Fruit fly (Drosophila melanogaster): Measurements from ENCODE around the gene Abcd3.

The Abcd3 gene

DNA sequence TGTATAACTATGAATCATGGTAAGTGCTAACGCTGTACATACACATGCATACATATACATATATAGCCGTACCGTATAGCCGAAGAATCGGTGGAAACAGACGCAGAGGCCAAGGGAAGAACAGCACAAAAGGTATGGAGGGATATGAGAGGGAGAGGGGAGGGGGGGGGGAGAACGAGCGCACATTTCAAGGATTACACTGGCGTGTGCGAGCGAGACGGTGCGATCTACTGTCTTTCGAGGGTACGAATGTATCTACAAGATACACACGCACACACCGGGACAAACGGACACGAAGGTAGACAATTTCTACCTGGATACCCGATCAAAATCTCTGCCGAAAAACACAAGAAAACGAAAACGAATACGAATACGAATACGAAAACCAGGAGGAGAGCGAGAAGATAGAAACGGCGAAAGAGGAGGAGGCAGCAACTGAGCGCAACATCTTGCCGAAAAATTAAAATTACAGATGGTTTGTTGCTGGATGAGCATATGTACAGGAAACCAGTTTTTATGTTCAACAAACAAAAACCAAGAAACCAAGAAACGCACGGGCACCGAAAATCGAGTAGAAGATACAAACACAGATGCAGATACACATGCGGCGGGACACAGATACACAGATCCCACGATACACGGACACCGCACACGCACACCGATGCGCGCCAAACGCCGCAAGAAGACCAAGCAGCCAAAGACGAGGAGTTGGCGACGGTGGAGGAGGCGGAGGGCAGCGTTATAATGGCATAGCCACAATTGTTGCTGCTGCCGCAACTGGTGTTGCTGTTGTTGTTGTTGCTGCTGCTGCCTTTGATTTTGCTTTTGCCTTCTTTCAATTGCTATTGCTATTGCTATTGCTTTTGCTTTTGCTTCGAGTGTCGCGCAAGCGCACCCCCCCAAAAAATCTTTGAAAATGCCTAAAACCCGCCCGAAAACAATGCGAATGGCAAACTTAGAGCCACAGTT is 23.4 kb downstream of the Abcd3 start:
- no peak for TF ChIP-seq CG17801 (GFP tag; optimal IDR thresholded peaks at IDR 0.05; ENCODE audit: partially characterized antibody)

- TF ChIP-seq CG17801 (GFP tag; optimal IDR thresholded peaks at IDR 0.05; ENCODE audit: partially characterized antibody), result no peak
These were observed 24.6 kb downstream of the Abcd3 start for dm6 chrX:19775055-19775645.

DNA sequence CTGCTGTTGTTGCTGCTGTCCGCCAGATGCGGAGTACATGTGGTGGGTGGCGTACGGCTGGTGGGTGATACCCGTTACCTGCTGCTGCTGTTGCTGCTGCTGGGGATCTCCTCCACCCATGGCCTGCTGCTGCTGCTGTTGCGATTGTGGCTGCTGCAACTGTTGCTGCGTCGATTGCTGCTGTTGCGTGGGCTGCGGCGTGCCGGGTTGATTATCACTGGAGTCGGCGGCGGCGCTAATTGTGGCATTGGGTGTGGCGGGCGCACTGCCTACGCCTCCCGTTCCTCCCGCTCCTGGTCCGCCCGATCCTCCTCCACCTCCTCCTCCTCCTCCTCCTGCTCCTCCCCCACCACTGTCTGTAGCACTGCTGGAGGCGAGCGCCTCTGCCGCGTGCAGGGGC is 31.3 kb downstream of the Abcd3 start:
- no peak for TF ChIP-seq CG17801 (GFP tag; optimal IDR thresholded peaks at IDR 0.05; ENCODE audit: partially characterized antibody)

dm6 chrX:19782736-19783325 is 32.3 kb downstream of the Abcd3 start:
- no peak for TF ChIP-seq CG17801 (GFP tag; optimal IDR thresholded peaks at IDR 0.05; ENCODE audit: partially characterized antibody)

dm6 chrX:19783457-19783856 is 32.9 kb downstream of the Abcd3 start, which contains the start of gene zld:
Gene zld, minus strand, starts transcription at chrX:19783548.
- TF ChIP-seq CG17801 (GFP tag; optimal IDR thresholded peaks at IDR 0.05; ENCODE audit: partially characterized antibody), result no peak

DNA sequence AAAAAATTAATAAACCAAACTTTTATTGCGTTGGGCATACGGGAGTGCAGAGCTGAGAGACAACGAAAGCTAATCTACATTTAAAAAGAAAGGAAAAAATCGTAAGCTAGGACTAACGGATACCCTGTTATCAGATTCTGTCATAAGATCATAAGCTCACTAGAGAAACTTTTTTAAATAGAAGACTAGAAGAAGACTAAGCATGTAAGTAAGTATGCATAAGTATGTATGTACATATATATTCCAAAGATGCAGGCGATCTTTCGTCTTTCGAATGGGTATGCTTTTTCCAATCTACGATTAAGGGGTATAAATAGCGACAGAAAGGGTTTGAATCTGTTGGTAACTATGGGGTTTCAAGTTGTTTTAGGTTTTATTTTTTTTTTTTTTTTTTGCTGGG is 34.3 kb downstream of the Abcd3 start:
- TF ChIP-seq CG17801 (GFP tag; optimal IDR thresholded peaks at IDR 0.05; ENCODE audit: partially characterized antibody), result no peak

- no peak for TF ChIP-seq CG17801 (GFP tag; optimal IDR thresholded peaks at IDR 0.05; ENCODE audit: partially characterized antibody)
These were observed 34.8 kb downstream of the Abcd3 start for dm6 chrX:19785403-19785802.

- no peak for TF ChIP-seq CG17801 (GFP tag; optimal IDR thresholded peaks at IDR 0.05; ENCODE audit: partially characterized antibody)
These were observed 36.3 kb downstream of the Abcd3 start for dm6 chrX:19786823-19787222.

DNA sequence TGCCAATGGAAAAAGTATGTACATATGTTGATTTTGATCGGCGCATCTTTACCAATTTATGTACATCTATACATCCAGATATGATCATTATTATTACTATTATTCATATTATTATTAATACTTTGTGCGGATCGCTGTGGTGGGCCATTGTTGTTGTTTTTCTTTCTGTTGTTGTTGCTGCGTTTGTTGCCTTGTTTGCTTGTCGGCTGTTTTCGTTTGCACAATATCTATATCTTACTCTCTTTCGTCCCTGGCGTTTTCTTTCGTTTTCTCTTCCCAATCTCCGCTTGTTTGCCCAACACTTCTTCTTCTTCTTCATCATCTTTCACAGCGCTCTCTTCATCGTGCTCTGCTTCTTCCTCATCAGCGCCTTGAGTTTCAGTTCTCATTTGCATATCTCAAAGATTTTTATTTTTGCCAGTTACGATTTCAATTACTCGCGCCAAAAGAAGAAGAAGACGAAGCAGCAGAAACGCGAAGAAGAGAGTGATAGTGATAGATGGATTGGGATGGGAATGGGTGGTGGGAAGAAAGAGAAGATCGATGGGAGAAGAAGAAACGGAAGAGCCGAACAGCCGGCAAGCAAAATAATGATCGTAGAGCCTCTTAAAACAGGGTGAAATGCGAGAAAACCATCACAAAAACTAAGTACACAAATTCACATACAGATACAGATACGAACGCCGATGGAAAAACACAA is 37.5 kb downstream of the Abcd3 start:
- TF ChIP-seq CG17801 (GFP tag; optimal IDR thresholded peaks at IDR 0.05; ENCODE audit: partially characterized antibody), result no peak

dm6 chrX:19788621-19788944 is 38.0 kb downstream of the Abcd3 start:
- no peak for TF ChIP-seq CG17801 (GFP tag; optimal IDR thresholded peaks at IDR 0.05; ENCODE audit: partially characterized antibody)

dm6 chrX:19791832-19792231 is 41.3 kb downstream of the Abcd3 start:
- no peak for TF ChIP-seq CG17801 (GFP tag; optimal IDR thresholded peaks at IDR 0.05; ENCODE audit: partially characterized antibody)

DNA sequence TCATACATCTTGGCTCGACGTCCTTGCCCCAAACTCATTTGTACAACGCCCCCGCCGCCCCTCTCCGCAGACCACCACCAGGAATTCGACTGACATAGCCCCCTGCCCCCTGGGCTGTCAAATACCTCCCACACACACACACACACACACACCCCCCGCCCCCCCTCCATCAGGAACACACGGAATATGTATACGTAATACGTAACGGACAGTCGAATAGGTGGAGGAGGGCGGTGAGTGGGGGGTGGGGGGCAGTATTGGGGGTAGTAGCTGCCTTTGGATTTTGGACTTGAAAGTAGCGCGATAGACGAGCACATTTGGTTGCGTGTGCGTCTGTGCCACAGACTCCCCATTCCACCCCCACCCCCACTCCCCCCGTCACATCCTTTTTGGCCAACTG is 42.0 kb downstream of the Abcd3 start:
- no peak for TF ChIP-seq CG17801 (GFP tag; optimal IDR thresholded peaks at IDR 0.05; ENCODE audit: partially characterized antibody)

DNA sequence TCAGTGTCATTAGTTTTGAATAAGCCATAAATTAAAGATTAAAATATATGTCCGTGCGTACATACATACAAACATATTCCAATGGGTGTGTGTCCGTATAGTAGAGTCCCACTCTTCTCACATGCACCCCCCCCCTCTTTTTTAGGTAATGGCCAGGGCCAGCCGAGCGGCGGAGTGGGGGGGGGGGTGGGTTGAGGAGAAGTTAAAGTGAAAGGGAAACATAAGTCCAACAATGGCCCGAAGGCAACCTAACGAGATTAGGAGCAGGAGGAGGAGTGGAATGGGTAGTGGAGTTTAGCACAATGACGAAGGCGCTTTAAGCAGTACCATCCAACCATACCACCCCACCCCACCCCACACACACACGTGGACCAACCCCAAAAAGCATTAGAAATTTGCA is 45.2 kb downstream of the Abcd3 start:
- no peak for TF ChIP-seq CG17801 (GFP tag; optimal IDR thresholded peaks at IDR 0.05; ENCODE audit: partially characterized antibody)

DNA sequence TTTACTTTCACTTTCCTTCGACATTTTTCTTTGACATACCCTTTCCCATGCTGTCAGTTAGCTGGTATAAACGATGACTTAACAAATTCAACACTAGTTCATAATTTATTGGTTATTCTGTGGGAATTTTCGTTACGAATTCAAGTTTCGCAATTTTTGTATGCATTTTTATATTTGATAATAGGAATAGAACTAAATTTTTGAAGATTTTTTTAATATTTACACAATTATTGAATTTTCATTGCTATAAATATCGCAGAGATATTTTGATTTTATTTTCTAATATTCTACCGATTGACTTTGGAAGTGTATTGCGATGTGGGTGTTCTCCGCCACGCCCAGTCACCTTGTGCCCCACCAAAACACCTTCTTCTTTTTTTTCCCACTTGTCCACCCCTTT is 55.6 kb downstream of the Abcd3 start:
- no peak for TF ChIP-seq CG17801 (GFP tag; optimal IDR thresholded peaks at IDR 0.05; ENCODE audit: partially characterized antibody)

Data from ovary, adult (tissue).